Fruit fly (Drosophila melanogaster): ENCODE measurements around the gene eIF5.

Gene eIF5

DNA sequence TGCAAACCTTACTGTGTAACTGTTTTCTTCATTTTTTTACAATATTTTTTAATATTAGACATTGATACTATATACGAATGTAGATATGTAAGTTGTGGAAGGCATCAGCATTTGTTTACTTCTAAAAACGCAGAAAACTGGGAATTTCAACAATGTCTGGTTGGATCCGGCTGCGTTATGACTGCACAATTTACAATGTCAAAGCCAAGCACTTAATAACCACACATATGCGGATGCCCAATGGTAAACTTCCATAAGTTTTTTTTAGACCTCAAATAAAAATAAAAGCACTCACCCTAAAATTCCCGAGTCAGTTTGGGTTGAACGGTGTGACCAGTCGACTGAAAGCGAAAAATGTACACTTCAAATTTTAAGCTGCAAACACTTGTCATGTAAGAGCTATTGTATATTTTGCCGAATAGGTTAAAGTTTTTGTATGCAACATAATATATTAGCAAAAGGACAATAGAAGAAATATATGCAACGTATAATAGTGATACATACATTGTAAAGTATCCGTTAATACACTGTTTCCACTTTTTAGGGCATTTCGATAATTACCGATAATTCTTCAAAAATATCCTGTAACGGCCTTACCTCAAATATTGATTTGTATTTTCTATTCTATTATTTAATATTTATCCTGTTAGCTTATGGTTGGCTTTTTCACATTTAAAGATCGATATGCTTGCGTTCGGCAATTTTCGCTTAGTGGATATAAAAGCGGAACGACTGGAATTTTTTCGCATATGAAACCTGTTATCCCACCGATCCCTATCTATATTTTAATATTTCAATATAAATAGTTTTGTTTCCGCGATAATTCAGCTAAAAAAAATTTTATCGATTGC, 51.4 kb downstream of the eIF5 start, which contains the start of gene Stim (continued):
- TF ChIP-seq CG10654 (GFP tag; optimal IDR thresholded peaks at IDR 0.05) = no peak
- TF ChIP-seq amos (GFP tag; IDR thresholded peaks at IDR 0.05; ENCODE audit: partially characterized antibody) = no peak
- no peak for TF ChIP-seq CG2199 (GFP tag; IDR thresholded peaks at IDR 0.05)
- TF ChIP-seq nerfin-2 (GFP tag; IDR thresholded peaks at IDR 0.05; ENCODE audit: partially characterized antibody) = no peak
- TF ChIP-seq Adf1 (GFP tag; IDR thresholded peaks at IDR 0.05) = no peak
- TF ChIP-seq Lpt (GFP tag; optimal IDR thresholded peaks at IDR 0.05) = no peak
- TF ChIP-seq CG8944 (GFP tag; optimal IDR thresholded peaks at IDR 0.05) = no peak
- no peak for TF ChIP-seq CG8765 (GFP tag; IDR thresholded peaks at IDR 0.05)
- TF ChIP-seq Eip74EF (GFP tag; optimal IDR thresholded peaks at IDR 0.05) = peak in 1 of 2 experiments; percentile 8
- TF ChIP-seq CoRest (tag; optimal IDR thresholded peaks at IDR 0.05) = no peak
- no peak for TF ChIP-seq Fer3 (tag; optimal IDR thresholded peaks at IDR 0.05)
- no peak for TF ChIP-seq lbe (GFP tag; optimal IDR thresholded peaks at IDR 0.05)
- no peak for TF ChIP-seq knrl (GFP tag; IDR thresholded peaks at IDR 0.05; ENCODE audit: partially characterized antibody)
- TF ChIP-seq Hmx (GFP tag; optimal IDR thresholded peaks at IDR 0.05) = no peak
- no peak for TF ChIP-seq stc (GFP tag; IDR thresholded peaks at IDR 0.05)
- TF ChIP-seq abd-A (tag; optimal IDR thresholded peaks at IDR 0.05) = no peak
- TF ChIP-seq CG6254 (GFP tag; optimal IDR thresholded peaks at IDR 0.05) = no peak
- no peak for TF ChIP-seq CG18599 (GFP tag; optimal IDR thresholded peaks at IDR 0.05)
- TF ChIP-seq CG33557 (GFP tag; optimal IDR thresholded peaks at IDR 0.05) = no peak
- no peak for TF ChIP-seq CG11695 (GFP tag; IDR thresholded peaks at IDR 0.05)

Data from whole organism, embryonic.